Fruit fly (Drosophila melanogaster): Measurements from ENCODE around the gene CG4935.

CG4935 gene

DNA sequence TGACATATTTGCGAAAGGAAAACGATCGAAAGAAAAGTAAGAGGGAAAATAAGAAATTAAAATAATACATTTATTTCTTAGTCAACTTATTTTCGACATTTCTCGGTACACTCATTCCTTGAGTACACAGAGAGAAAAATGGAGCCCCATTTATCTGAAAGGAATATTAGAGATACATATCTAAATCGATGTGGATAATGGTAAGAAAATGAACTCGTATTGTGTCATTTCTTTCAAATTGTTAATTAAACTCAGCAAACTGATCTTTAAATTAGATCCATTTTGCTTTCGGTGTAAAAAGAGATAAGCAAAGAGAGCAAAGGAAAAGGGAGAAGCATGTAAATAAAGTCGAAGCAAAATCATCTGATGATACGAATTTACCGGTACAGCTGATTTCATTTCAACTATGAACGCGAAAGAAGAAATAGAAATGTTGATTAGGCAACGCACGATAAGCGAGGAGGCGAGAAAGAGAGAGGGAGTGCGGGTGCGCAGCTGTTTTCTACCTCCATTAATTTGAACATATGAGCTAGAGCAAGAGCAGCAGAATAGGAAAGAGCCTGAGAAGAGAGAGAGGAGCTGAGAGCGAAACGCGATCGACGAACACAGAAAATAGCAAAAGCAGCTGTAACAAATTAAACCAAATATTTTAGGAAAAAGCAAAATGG lies 23.9 kb downstream of the CG4935 start (continued):
- TF ChIP-seq CG4328 (GFP tag; optimal IDR thresholded peaks at IDR 0.05) (no peak), yki (optimal IDR thresholded peaks at IDR 0.05) (peak; percentile 41), CG11398 (GFP tag; optimal IDR thresholded peaks at IDR 0.05) (peak; percentile 73), sisA (GFP tag; IDR thresholded peaks at IDR 0.05) (no peak), da (GFP tag; optimal IDR thresholded peaks at IDR 0.05) (peak; percentile 38), CG2889 (GFP tag; IDR thresholded peaks at IDR 0.05) (no peak), Jarid2 (GFP tag; optimal IDR thresholded peaks at IDR 0.05) (peak; percentile 12), CG13894 (tag; optimal IDR thresholded peaks at IDR 0.05) (peak; percentile 76), her (GFP tag; optimal IDR thresholded peaks at IDR 0.05) (peak; percentile 87), dm (GFP tag; optimal IDR thresholded peaks at IDR 0.05) (peak; percentile 67), NFAT (GFP tag; IDR thresholded peaks at IDR 0.05) (no peak), TFAM (GFP tag; optimal IDR thresholded peaks at IDR 0.05) (peak; percentile 63), Tbp (GFP tag; optimal IDR thresholded peaks at IDR 0.05) (no peak), kah (GFP tag; optimal IDR thresholded peaks at IDR 0.05) (peak; percentile 68), phol (tag; optimal IDR thresholded peaks at IDR 0.05) (peak; percentile 92), pb (GFP tag; optimal IDR thresholded peaks at IDR 0.05) (peak; percentile 70), Trl (optimal IDR thresholded peaks at IDR 0.05) (peak; percentile 68 to 87), Trl (GFP tag; optimal IDR thresholded peaks at IDR 0.05) (peak; percentile 65), CG4820 (GFP tag; optimal IDR thresholded peaks at IDR 0.05) (peak; percentile 85), fd102C (GFP tag; optimal IDR thresholded peaks at IDR 0.05) (peak; percentile 86), CG6272 (GFP tag; IDR thresholded peaks at IDR 0.05) (peak; percentile 60), CG43689 (GFP tag; IDR thresholded peaks at IDR 0.05) (no peak), CG11696 (GFP tag; IDR thresholded peaks at IDR 0.05) (no peak), exex (tag; optimal IDR thresholded peaks at IDR 0.05) (peak; percentile 39), CG12155 (GFP tag; optimal IDR thresholded peaks at IDR 0.05) (peak; percentile 87), ham (GFP tag; IDR thresholded peaks at IDR 0.05) (no peak), CG14441 (GFP tag; IDR thresholded peaks at IDR 0.05) (no peak), CG16813 (GFP tag; IDR thresholded peaks at IDR 0.05; ENCODE audit: partially characterized antibody) (no peak), CG6654 (GFP tag; optimal IDR thresholded peaks at IDR 0.05) (peak; percentile 66), sima (GFP tag; optimal IDR thresholded peaks at IDR 0.05) (peak; percentile 60), bab2 (GFP tag; optimal IDR thresholded peaks at IDR 0.05) (peak; percentile 85), emc (GFP tag; optimal IDR thresholded peaks at IDR 0.05) (peak; percentile 73), CG10366 (GFP tag; IDR thresholded peaks at IDR 0.05) (no peak), bsh (GFP tag; optimal IDR thresholded peaks at IDR 0.05) (peak; percentile 2 to 92), Poxn (GFP tag; IDR thresholded peaks at IDR 0.05) (no peak), sug (tag; optimal IDR thresholded peaks at IDR 0.05) (peak; percentile 56), CG10979 (tag; optimal IDR thresholded peaks at IDR 0.05) (peak; percentile 90), CG4424 (GFP tag; optimal IDR thresholded peaks at IDR 0.05) (peak; percentile 83), trh (GFP tag; optimal IDR thresholded peaks at IDR 0.05) (peak; percentile 74), CG17385 (GFP tag; optimal IDR thresholded peaks at IDR 0.05) (peak; percentile 79), Sox102F (GFP tag; optimal IDR thresholded peaks at IDR 0.05) (peak; percentile 94), CG34224 (GFP tag; IDR thresholded peaks at IDR 0.05; ENCODE audit: partially characterized antibody) (no peak), Oli (tag; optimal IDR thresholded peaks at IDR 0.05) (peak; percentile 91), chn (GFP tag; optimal IDR thresholded peaks at IDR 0.05) (peak; percentile 89), CG9876 (GFP tag; optimal IDR thresholded peaks at IDR 0.05) (peak; percentile 81), H2.0 (GFP tag; IDR thresholded peaks at IDR 0.05) (no peak), p53 (GFP tag; optimal IDR thresholded peaks at IDR 0.05) (peak; percentile 54), E2f2 (GFP tag; IDR thresholded peaks at IDR 0.05) (no peak), CG15479 (GFP tag; optimal IDR thresholded peaks at IDR 0.05) (peak; percentile 77), CG1233 (GFP tag; optimal IDR thresholded peaks at IDR 0.05) (peak; percentile 81), slp2 (GFP tag; optimal IDR thresholded peaks at IDR 0.05) (peak; percentile 85), Med (GFP tag) (peak; percentile 98)
